Worm (Caenorhabditis elegans) whole organism, young adult: ENCODE results near the gene got-2.2.

Source experiments
- B0035.1 ChIP-seq: sonication (generic microtip); optimal IDR thresholded peaks from 2 replicates; lab custom pipeline; 2016; ENCODE audit warnings: missing genetic modification characterization, mild to moderate bottlenecking, missing compliant biosample characterization, missing genotype, missing genetic modification reagents
- B0261.1 ChIP-seq: sonication (generic microtip); optimal IDR thresholded peaks from 2 replicates; lab custom pipeline; 2016; ENCODE audit warnings: mild to moderate bottlenecking, missing genetic modification characterization, moderate library complexity, missing compliant biosample characterization
- F22D6.2 ChIP-seq: sonication (generic microtip); optimal IDR thresholded peaks from 2 replicates; lab custom pipeline; 2016; ENCODE audit warnings: mild to moderate bottlenecking, missing genetic modification characterization, missing compliant biosample characterization
- F23B12.7 ChIP-seq: sonication (generic microtip); optimal IDR thresholded peaks from 2 replicates; lab custom pipeline; 2017; ENCODE audit warnings: missing genetic modification characterization, mild to moderate bottlenecking, missing compliant biosample characterization, antibody characterized with exemption, moderate library complexity; ENCODE audit not compliant: insufficient read depth
- F39B2.1 ChIP-seq: fragments of 200-800 bp; sonication (Bioruptor generic); IDR thresholded peaks from 2 replicates; pipeline ENCODE4 v1.3.6; 2022; ENCODE audit warnings: missing genetic modification reagents, missing genetic modification characterization, missing compliant biosample characterization
- F57C9.4 ChIP-seq: sonication (generic microtip); optimal IDR thresholded peaks from 2 replicates; lab custom pipeline; 2017; ENCODE audit warnings: mild to moderate bottlenecking, missing genetic modification characterization, missing compliant biosample characterization
- T07F8.4 ChIP-seq: sonication (generic microtip); optimal IDR thresholded peaks from 2 replicates; lab custom pipeline; 2016; ENCODE audit warnings: mild to moderate bottlenecking, missing genetic modification characterization, moderate library complexity, missing compliant biosample characterization
- Y53F4B.3 ChIP-seq: fragments of 200-800 bp; sonication (Bioruptor generic); IDR thresholded peaks from 2 replicates; pipeline ENCODE4 v1.3.6; 2022; ENCODE audit warnings: missing genetic modification reagents, missing genetic modification characterization, missing compliant biosample characterization
- ama-1 ChIP-seq, 3 experiments: fragments of 150-350 bp in 1 of 3; sonication (generic microtip) in 2 of 3; optimal IDR thresholded peaks; 2 replicates each; lab custom pipeline; 2014 to 2018; ENCODE audit warnings: missing biosample characterization in 2 of 3, missing genetic modification characterization in 2 of 3, missing genetic modification reagents in 2 of 3
- aptf-3 ChIP-seq: fragments of 200-800 bp; sonication (Bioruptor generic); IDR thresholded peaks from 2 replicates; pipeline ENCODE4 v1.3.6; 2022; ENCODE audit warnings: missing genetic modification characterization, missing compliant biosample characterization
- atf-7 ChIP-seq: sonication (generic microtip); optimal IDR thresholded peaks from 2 replicates; lab custom pipeline; 2017; ENCODE audit warnings: mild to moderate bottlenecking, missing genetic modification characterization, missing compliant biosample characterization
- athp-1 ChIP-seq: sonication (generic microtip); optimal IDR thresholded peaks from 2 replicates; lab custom pipeline; 2017; ENCODE audit warnings: mild to moderate bottlenecking, missing genetic modification characterization, missing compliant biosample characterization
- attf-3 ChIP-seq: fragments of 200-800 bp; sonication (Bioruptor generic); conservative IDR thresholded peaks from 2 replicates; pipeline ENCODE4 v1.3.6; 2022; ENCODE audit warnings: missing genetic modification reagents, missing genetic modification characterization, missing compliant biosample characterization
- attf-6 ChIP-seq: fragments of 200-800 bp; sonication (Bioruptor generic); IDR thresholded peaks from 2 replicates; pipeline ENCODE4 v1.3.6; 2022; ENCODE audit warnings: missing genetic modification reagents, missing genetic modification characterization, missing compliant biosample characterization
- bed-2 ChIP-seq: fragments of 200-800 bp; sonication (Bioruptor generic); IDR thresholded peaks from 2 replicates; pipeline ENCODE4 v1.3.6; 2022; ENCODE audit warnings: missing genetic modification reagents, missing genetic modification characterization, missing compliant biosample characterization
- ccch-3 ChIP-seq: fragments of 200-800 bp; sonication (Bioruptor generic); optimal IDR thresholded peaks from 2 replicates; lab custom pipeline; 2018; ENCODE audit warnings: mild to moderate bottlenecking, missing genetic modification characterization, missing compliant biosample characterization
- ceh-27 ChIP-seq: fragments of 200-800 bp; sonication (Bioruptor generic); optimal IDR thresholded peaks from 2 replicates; lab custom pipeline; 2018; ENCODE audit warnings: mild to moderate bottlenecking, missing genetic modification characterization, moderate library complexity, missing compliant biosample characterization
- ceh-40 ChIP-seq: fragments of 200-800 bp; sonication (Bioruptor generic); IDR thresholded peaks from 2 replicates; pipeline ENCODE4 v1.3.6; 2022; ENCODE audit warnings: missing genetic modification characterization, missing compliant biosample characterization
- chd-7 ChIP-seq: sonication (generic microtip); optimal IDR thresholded peaks from 2 replicates; lab custom pipeline; 2016; ENCODE audit warnings: mild to moderate bottlenecking, missing genetic modification characterization, moderate library complexity, missing compliant biosample characterization
- efl-1 ChIP-seq: fragments of 150-350 bp; optimal IDR thresholded peaks from 2 replicates; lab custom pipeline; 2014; ENCODE audit warnings: missing biosample characterization, missing genetic modification reagents, missing genetic modification characterization
- egl-44 ChIP-seq: fragments of 200-800 bp; sonication (Bioruptor generic); IDR thresholded peaks from 2 replicates; pipeline ENCODE4 v1.3.6; 2022; ENCODE audit warnings: missing genetic modification reagents, missing genetic modification characterization, missing compliant biosample characterization
- ekl-4 ChIP-seq: fragments of 200-800 bp; sonication (Bioruptor generic); IDR thresholded peaks from 2 replicates; pipeline ENCODE4 v1.3.6; 2022; ENCODE audit warnings: missing genetic modification reagents, missing genetic modification characterization, missing compliant biosample characterization
- hlh-12 ChIP-seq: sonication (generic microtip); optimal IDR thresholded peaks from 2 replicates; lab custom pipeline; 2016; ENCODE audit warnings: missing genetic modification characterization, missing compliant biosample characterization
- hmg-1.2 ChIP-seq: fragments of 200-800 bp; sonication (Bioruptor generic); IDR thresholded peaks from 2 replicates; pipeline ENCODE4 v1.3.6; 2022; ENCODE audit warnings: missing genetic modification reagents, missing genetic modification characterization, missing compliant biosample characterization
- hrde-1 ChIP-seq: sonication (generic microtip); optimal IDR thresholded peaks from 2 replicates; lab custom pipeline; 2016; ENCODE audit warnings: missing genetic modification characterization, mild to moderate bottlenecking, missing compliant biosample characterization, moderate library complexity, missing genotype, missing genetic modification reagents, borderline replicate concordance
- hsf-1 ChIP-seq: fragments of 200-800 bp; sonication (Bioruptor generic); IDR thresholded peaks from 2 replicates; pipeline ENCODE4 v1.3.6; 2022; ENCODE audit warnings: missing genetic modification reagents, missing genetic modification characterization, missing compliant biosample characterization
- lag-1 ChIP-seq: fragments of 200-800 bp; sonication (Bioruptor generic); IDR thresholded peaks from 2 replicates; pipeline ENCODE4 v1.3.6; 2022; ENCODE audit warnings: missing genetic modification reagents, missing genetic modification characterization, missing compliant biosample characterization
- lin-35 ChIP-seq, 3 experiments: fragments of 150-350 bp in 2 of 3; sonication (generic microtip) in 1 of 3; optimal IDR thresholded peaks; 2 replicates each; lab custom pipeline; 2014 to 2018; ENCODE audit warnings: missing biosample characterization in 3 of 3, missing genetic modification characterization in 3 of 3, missing genetic modification reagents in 3 of 3
- lsl-1 ChIP-seq: fragments of 200-800 bp; sonication (Bioruptor generic); optimal IDR thresholded peaks from 2 replicates; lab custom pipeline; 2018; ENCODE audit warnings: mild to moderate bottlenecking, missing genetic modification characterization, moderate library complexity, missing compliant biosample characterization
- madf-10 ChIP-seq: sonication (generic microtip); optimal IDR thresholded peaks from 2 replicates; lab custom pipeline; 2016; ENCODE audit warnings: mild to moderate bottlenecking, missing genetic modification characterization, missing compliant biosample characterization
- madf-8 ChIP-seq: fragments of 200-800 bp; sonication (Bioruptor generic); conservative IDR thresholded peaks from 2 replicates; pipeline ENCODE4 v1.3.6; 2022; ENCODE audit warnings: missing genetic modification reagents, missing genetic modification characterization, missing compliant biosample characterization
- mcd-1 ChIP-seq: fragments of 200-800 bp; sonication (Bioruptor generic); IDR thresholded peaks from 2 replicates; pipeline ENCODE4 v1.3.6; 2022; ENCODE audit warnings: missing genetic modification reagents, missing genetic modification characterization, missing compliant biosample characterization
- mes-4 ChIP-seq: sonication (generic microtip); optimal IDR thresholded peaks from 2 replicates; lab custom pipeline; 2016; ENCODE audit warnings: missing genotype, missing genetic modification characterization, missing compliant biosample characterization
- nhr-179 ChIP-seq: sonication (generic microtip); optimal IDR thresholded peaks from 2 replicates; lab custom pipeline; 2016; ENCODE audit warnings: mild to moderate bottlenecking, missing genetic modification characterization, missing compliant biosample characterization
- nhr-27 ChIP-seq: fragments of 200-800 bp; sonication (Bioruptor generic); optimal IDR thresholded peaks from 2 replicates; lab custom pipeline; 2018; ENCODE audit warnings: mild to moderate bottlenecking, missing genetic modification characterization, moderate library complexity, missing compliant biosample characterization
- nhr-90 ChIP-seq: sonication (generic microtip); optimal IDR thresholded peaks from 2 replicates; lab custom pipeline; 2016; ENCODE audit warnings: missing genotype, mild to moderate bottlenecking, missing genetic modification characterization, missing compliant biosample characterization
- pha-4 ChIP-seq: fragments of 150-350 bp; sonication (generic microtip); optimal IDR thresholded peaks from 2 replicates; lab custom pipeline; 2014; ENCODE audit warnings: missing biosample characterization, missing genetic modification reagents, missing genetic modification characterization
- rcor-1 ChIP-seq: fragments of 200-800 bp; sonication (Bioruptor generic); IDR thresholded peaks from 2 replicates; pipeline ENCODE4 v1.3.6; 2022; ENCODE audit warnings: missing genetic modification reagents, missing genetic modification characterization, missing compliant biosample characterization
- sea-2 ChIP-seq: fragments of 200-800 bp; sonication (Bioruptor generic); IDR thresholded peaks from 2 replicates; pipeline ENCODE4 v1.3.6; 2022; ENCODE audit warnings: missing genetic modification characterization, missing compliant biosample characterization
- snpc-3.4 ChIP-seq: sonication (generic microtip); optimal IDR thresholded peaks from 2 replicates; lab custom pipeline; 2017; ENCODE audit warnings: missing genetic modification characterization, mild to moderate bottlenecking, missing compliant biosample characterization, antibody characterized with exemption, moderate library complexity, missing genotype, missing genetic modification reagents
- tbx-9 ChIP-seq: sonication (generic microtip); optimal IDR thresholded peaks from 2 replicates; lab custom pipeline; 2016; ENCODE audit warnings: borderline replicate concordance, missing genetic modification characterization, inconsistent platforms, missing compliant biosample characterization
- unc-130 ChIP-seq: sonication (generic microtip); optimal IDR thresholded peaks from 2 replicates; lab custom pipeline; 2016; ENCODE audit warnings: missing genetic modification reagents, missing genetic modification characterization, missing compliant biosample characterization
- zfh-2 ChIP-seq: fragments of 200-800 bp; sonication (Bioruptor generic); conservative IDR thresholded peaks from 2 replicates; pipeline ENCODE4 v1.3.6; 2022; ENCODE audit warnings: missing genetic modification reagents, missing genetic modification characterization, missing compliant biosample characterization
- zim-3 ChIP-seq: sonication (generic microtip); optimal IDR thresholded peaks from 2 replicates; lab custom pipeline; 2017; ENCODE audit warnings: mild to moderate bottlenecking, missing genetic modification characterization, moderate library complexity, missing compliant biosample characterization
- ztf-18 ChIP-seq: sonication (generic microtip); optimal IDR thresholded peaks from 2 replicates; lab custom pipeline; 2016; ENCODE audit warnings: missing genotype, mild to moderate bottlenecking, missing genetic modification characterization, missing compliant biosample characterization
- ztf-26 ChIP-seq: sonication (generic microtip); optimal IDR thresholded peaks from 2 replicates; lab custom pipeline; 2017; ENCODE audit warnings: missing genetic modification characterization, missing compliant biosample characterization
- ztf-28 ChIP-seq: fragments of 200-800 bp; sonication (Bioruptor generic); IDR thresholded peaks from 2 replicates; pipeline ENCODE4 v1.3.6; 2022; ENCODE audit warnings: missing genetic modification reagents, missing genetic modification characterization, missing compliant biosample characterization
- ztf-3 ChIP-seq: fragments of 200-800 bp; sonication (Bioruptor generic); optimal IDR thresholded peaks from 2 replicates; lab custom pipeline; 2018; ENCODE audit warnings: mild to moderate bottlenecking, missing genetic modification characterization, missing compliant biosample characterization

The got-2.2 gene

DNA sequence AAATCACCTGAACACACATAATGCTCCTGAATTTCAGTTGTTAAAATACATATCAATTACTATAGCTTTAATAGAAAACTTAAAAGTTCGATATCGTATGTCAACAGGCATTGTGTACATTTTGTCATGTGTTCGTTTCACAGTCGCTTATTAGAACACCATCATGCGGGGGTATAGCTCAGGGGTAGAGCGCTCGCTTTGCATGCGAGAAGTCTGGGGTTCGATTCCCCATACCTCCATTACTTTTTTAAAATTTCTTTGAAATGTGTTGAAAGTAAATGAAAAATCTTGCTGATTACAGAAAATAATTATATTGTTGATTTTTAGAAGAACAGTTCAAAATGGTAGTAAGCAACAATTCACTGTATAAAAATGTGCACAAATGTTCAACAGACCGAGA, 45.4 kb downstream of the got-2.2 start (continued):
- TF ChIP-seq pha-4, result no peak
- TF ChIP-seq hsf-1 (GFP tag; lab: Robert Waterston, UW), result 0 out of 2 replicates have a peak, but pooled peaks have one; percentile 50
- TF ChIP-seq attf-6, result peak; percentile 60; the same call in 1 of the 2 replicates
- TF ChIP-seq lin-35 (GFP tag; optimal IDR thresholded peaks at IDR 0.05; lab: Kevin White, UChicago), result peak in 1 of 3 experiments; percentile 46
- TF ChIP-seq zfh-2 (GFP tag; lab: Robert Waterston, UW), result no peak
- peak; percentile 59 for TF ChIP-seq atf-7
- TF ChIP-seq attf-3 (GFP tag; lab: Robert Waterston, UW), result no peak
- TF ChIP-seq ccch-3 (GFP tag; lab: Kevin White, UChicago), result no peak
- TF ChIP-seq rcor-1 (GFP tag; lab: Robert Waterston, UW), result peak; percentile 60; the same call in 1 of the 2 replicates
- TF ChIP-seq efl-1 (GFP tag; lab: Kevin White, UChicago), result no peak
- peak; percentile 5 for TF ChIP-seq ceh-27 (GFP tag; lab: Kevin White, UChicago)
- TF ChIP-seq hlh-12 (tag; lab: Kevin White, UChicago), result peak; percentile 64
- TF ChIP-seq B0261.1 (tag; lab: Kevin White, UChicago), result peak; percentile 82
- TF ChIP-seq aptf-3 (GFP tag; lab: Robert Waterston, UW), result 0 out of 2 replicates have a peak, but pooled peaks have one; percentile 24
- no peak for TF ChIP-seq ama-1 (optimal IDR thresholded peaks at IDR 0.05; lab: Kevin White, UChicago)
- TF ChIP-seq ama-1 (GFP tag; optimal IDR thresholded peaks at IDR 0.05; lab: Kevin White, UChicago), result peak; percentile 67 to 84
- TF ChIP-seq B0035.1 (tag; lab: Kevin White, UChicago), result peak; percentile 37
- 0 out of 2 replicates have a peak, but pooled peaks have one; percentile 63 for TF ChIP-seq ztf-28 (GFP tag; lab: Robert Waterston, UW)
- TF ChIP-seq madf-8 (GFP tag; lab: Robert Waterston, UW), result no peak
- no peak for TF ChIP-seq ztf-3 (GFP tag; lab: Kevin White, UChicago)
- TF ChIP-seq nhr-27 (tag; lab: Kevin White, UChicago), result peak; percentile 16
- TF ChIP-seq Y53F4B.3 (GFP tag; lab: Robert Waterston, UW), result no peak
- TF ChIP-seq nhr-90 (tag; lab: Kevin White, UChicago), result peak; percentile 76
- peak; percentile 19 for TF ChIP-seq zim-3 (tag; lab: Kevin White, UChicago)
- TF ChIP-seq ekl-4 (GFP tag; lab: Robert Waterston, UW), result peak; percentile 80
- TF ChIP-seq ztf-26 (tag; lab: Kevin White, UChicago), result peak; percentile 14
- TF ChIP-seq F39B2.1 (GFP tag; lab: Robert Waterston, UW), result no peak
- no peak; the same call in 1 of the 2 replicates for TF ChIP-seq mcd-1 (GFP tag; lab: Robert Waterston, UW)
- peak; percentile 45 for TF ChIP-seq athp-1
- peak; percentile 69 for TF ChIP-seq chd-7 (tag; lab: Kevin White, UChicago)
- peak; percentile 63 for TF ChIP-seq hmg-1.2
- peak; percentile 82 for TF ChIP-seq snpc-3.4 (tag; lab: Kevin White, UChicago)
- TF ChIP-seq mes-4 (tag; lab: Kevin White, UChicago), result peak; percentile 43
- peak; percentile 69 for TF ChIP-seq ztf-18 (tag; lab: Kevin White, UChicago)
- TF ChIP-seq bed-2 (GFP tag; lab: Robert Waterston, UW), result no peak
- peak; percentile 72 for TF ChIP-seq madf-10 (tag; lab: Kevin White, UChicago)
- peak; percentile 39 for TF ChIP-seq unc-130 (GFP tag; lab: Kevin White, UChicago)
- TF ChIP-seq tbx-9, result no peak
- no peak for TF ChIP-seq nhr-179 (tag; lab: Kevin White, UChicago)
- no peak for TF ChIP-seq F22D6.2 (tag; lab: Kevin White, UChicago)
- TF ChIP-seq ceh-40, result 0 out of 2 replicates have a peak, but pooled peaks have one; percentile 81
- peak; percentile 41; the same call in 1 of the 2 replicates for TF ChIP-seq sea-2 (GFP tag; lab: Robert Waterston, UW)
- no peak for TF ChIP-seq lag-1 (GFP tag; lab: Robert Waterston, UW)
- peak; percentile 70 for TF ChIP-seq F23B12.7 (tag; lab: Kevin White, UChicago)
- TF ChIP-seq hrde-1 (tag; lab: Kevin White, UChicago), result peak; percentile 74
- TF ChIP-seq T07F8.4 (tag; lab: Kevin White, UChicago), result peak; percentile 44
- peak; percentile 86; the same call in 1 of the 2 replicates for TF ChIP-seq egl-44 (GFP tag; lab: Robert Waterston, UW)
- peak; percentile 3 for TF ChIP-seq lsl-1
- TF ChIP-seq F57C9.4 (tag; lab: Kevin White, UChicago), result no peak
